Fruit fly (Drosophila melanogaster): ENCODE measurements around the gene Cox10.

The Cox10 gene

DNA sequence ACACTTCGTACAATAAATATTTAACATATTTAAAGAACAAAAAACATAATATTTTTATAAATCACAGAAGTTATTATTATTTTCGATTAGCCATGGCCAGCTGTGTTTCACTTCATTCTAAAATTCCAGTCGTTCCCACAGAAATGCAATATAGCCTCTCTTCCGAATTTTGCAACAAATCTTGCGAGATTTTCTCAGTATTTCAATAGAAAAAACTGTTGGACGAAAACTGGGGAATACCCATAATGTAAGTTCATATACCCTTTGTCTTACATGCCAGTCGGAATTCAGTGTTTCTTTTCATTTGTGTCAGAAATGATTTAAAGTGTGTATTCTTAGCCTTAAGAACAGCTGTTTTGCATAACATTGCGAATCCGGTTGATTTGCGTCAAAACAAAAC lies 25.2 kb downstream of the Cox10 start, which contains the start of the genes CtsL4 and ClpP (continued):
- TF ChIP-seq cad (GFP tag; optimal IDR thresholded peaks at IDR 0.05) (no peak), CG16863 (GFP tag; optimal IDR thresholded peaks at IDR 0.05) (no peak), gsb-n (tag; optimal IDR thresholded peaks at IDR 0.05) (no peak), CG1792 (GFP tag; optimal IDR thresholded peaks at IDR 0.05) (no peak), NC2α (GFP tag; optimal IDR thresholded peaks at IDR 0.05) (no peak), slp2 (GFP tag; optimal IDR thresholded peaks at IDR 0.05) (no peak), Ssrp (tag; optimal IDR thresholded peaks at IDR 0.05) (peak; percentile 8), Ada2b (GFP tag; IDR thresholded peaks at IDR 0.05) (peak; percentile 37), Tbp (GFP tag; optimal IDR thresholded peaks at IDR 0.05) (no peak), ftz-f1 (GFP tag; optimal IDR thresholded peaks at IDR 0.05) (no peak), CG17186 (GFP tag; optimal IDR thresholded peaks at IDR 0.05) (no peak), CG4404 (GFP tag; IDR thresholded peaks at IDR 0.05) (0 out of 2 replicates have a peak, but pooled peaks have one; percentile 17), CG7357 (GFP tag; IDR thresholded peaks at IDR 0.05) (peak; percentile 39; the same call in 2 of the 3 replicates), CG4854 (GFP tag; optimal IDR thresholded peaks at IDR 0.05) (no peak), CG3838 (GFP tag; optimal IDR thresholded peaks at IDR 0.05) (no peak), sqz (GFP tag; optimal IDR thresholded peaks at IDR 0.05) (no peak), Eip74EF (GFP tag; optimal IDR thresholded peaks at IDR 0.05) (no peak), CG11085 (GFP tag; IDR thresholded peaks at IDR 0.05) (no peak), CG15011 (GFP tag; optimal IDR thresholded peaks at IDR 0.05) (no peak), br (optimal IDR thresholded peaks at IDR 0.05) (no peak), Stat92E (GFP tag; optimal IDR thresholded peaks at IDR 0.05) (no peak), tgo (GFP tag; IDR thresholded peaks at IDR 0.05) (no peak), Six4 (GFP tag; optimal IDR thresholded peaks at IDR 0.05) (peak; percentile 37), sens-2 (GFP tag; IDR thresholded peaks at IDR 0.05) (no peak; the same call in 1 of the 2 replicates), CG3726 (GFP tag; IDR thresholded peaks at IDR 0.05) (no peak), maf-S (GFP tag; optimal IDR thresholded peaks at IDR 0.05) (peak; percentile 3), CG8359 (GFP tag; optimal IDR thresholded peaks at IDR 0.05; ENCODE audit: borderline replicate concordance) (no peak), Optix (GFP tag; IDR thresholded peaks at IDR 0.05) (peak; percentile 28; the same call in 1 of the 3 replicates), CG2199 (GFP tag; IDR thresholded peaks at IDR 0.05) (peak; percentile 55; the same call in 1 of the 3 replicates), CG17385 (GFP tag; optimal IDR thresholded peaks at IDR 0.05) (peak; percentile 39), pzg (GFP tag; optimal IDR thresholded peaks at IDR 0.05) (peak; percentile 72), pan (optimal IDR thresholded peaks at IDR 0.05) (no peak), pan (GFP tag; optimal IDR thresholded peaks at IDR 0.05 in 1 of 2, IDR thresholded peaks at IDR 0.05 in 1 of 2) (peak in 1 of 2 experiments; percentile 64), hth (optimal IDR thresholded peaks at IDR 0.05) (no peak), bcd (GFP tag; optimal IDR thresholded peaks at IDR 0.05) (no peak), dan (GFP tag; IDR thresholded peaks at IDR 0.05) (no peak), onecut (GFP tag; IDR thresholded peaks at IDR 0.05) (no peak), CG15073 (GFP tag; optimal IDR thresholded peaks at IDR 0.05) (no peak), CG12071 (GFP tag; optimal IDR thresholded peaks at IDR 0.05) (no peak), ranshi (GFP tag; IDR thresholded peaks at IDR 0.05) (no peak), tin (GFP tag; optimal IDR thresholded peaks at IDR 0.05) (peak; percentile 46), Sox102F (GFP tag; optimal IDR thresholded peaks at IDR 0.05) (no peak), CG33213 (GFP tag; optimal IDR thresholded peaks at IDR 0.05) (peak; percentile 15), CG13296 (GFP tag; optimal IDR thresholded peaks at IDR 0.05) (peak; percentile 40), Ptx1 (GFP tag; IDR thresholded peaks at IDR 0.05) (peak; percentile 60), psq (GFP tag; optimal IDR thresholded peaks at IDR 0.05) (no peak), Ravus (GFP tag; IDR thresholded peaks at IDR 0.05) (no peak), CG30020 (tag; optimal IDR thresholded peaks at IDR 0.05) (peak; percentile 100), CG15696 (tag; optimal IDR thresholded peaks at IDR 0.05) (peak; percentile 25), Awh (GFP tag; IDR thresholded peaks at IDR 0.05) (no peak), nerfin-1 (tag; optimal IDR thresholded peaks at IDR 0.05) (peak; percentile 56), ewg (GFP tag; optimal IDR thresholded peaks at IDR 0.05) (no peak)

Measured in whole organism, embryonic.